Fruit fly (Drosophila melanogaster) whole organism, prepupa: Measurements from ENCODE around the gene CG43901.

Experiments
- Blimp-1 ChIP-seq: fragments of 200-800 bp; sonication (Bioruptor generic); optimal IDR thresholded peaks from 3 replicates; lab custom pipeline; 2017; ENCODE audit warnings: missing biosample characterization, missing genetic modification characterization, mild to moderate bottlenecking, moderate library complexity, missing genetic modification reagents
- CG11294 ChIP-seq: fragments of 200-800 bp; sonication (Bioruptor generic); IDR thresholded peaks from 2 replicates; pipeline ENCODE4 v1.3.6; 2022; ENCODE audit warnings: missing biosample characterization, missing genetic modification characterization
- CG11762 ChIP-seq: fragments of 200-800 bp; sonication (Bioruptor generic); optimal IDR thresholded peaks from 3 replicates; lab custom pipeline; 2016; ENCODE audit warnings: missing biosample characterization, missing genetic modification characterization; ENCODE audit not compliant: insufficient read depth
- CG15336 ChIP-seq: fragments of 200-800 bp; sonication (Bioruptor generic); IDR thresholded peaks from 2 replicates; pipeline ENCODE4 v1.3.6; 2022; ENCODE audit warnings: missing biosample characterization, missing genetic modification characterization
- CG1621 ChIP-seq: fragments of 200-800 bp; sonication (Bioruptor generic); optimal IDR thresholded peaks from 3 replicates; lab custom pipeline; 2018; ENCODE audit warnings: missing biosample characterization, mild to moderate bottlenecking, missing genetic modification characterization
- CG3032 ChIP-seq: fragments of 200-800 bp; optimal IDR thresholded peaks from 2 replicates; lab custom pipeline; 2019; ENCODE audit warnings: missing biosample characterization, mild to moderate bottlenecking, missing genetic modification characterization, moderate library complexity
- CG31627 ChIP-seq: fragments of 200-800 bp; sonication (Bioruptor generic); optimal IDR thresholded peaks from 3 replicates; lab custom pipeline; 2016; ENCODE audit warnings: missing biosample characterization, missing genetic modification characterization
- CG32006 ChIP-seq: fragments of 200-800 bp; sonication (Bioruptor generic); optimal IDR thresholded peaks from 3 replicates; lab custom pipeline; 2017; ENCODE audit warnings: missing biosample characterization, mild to moderate bottlenecking, missing genetic modification characterization
- CG34406 ChIP-seq: fragments of 200-800 bp; sonication (Bioruptor generic); optimal IDR thresholded peaks from 3 replicates; lab custom pipeline; 2016; ENCODE audit warnings: missing biosample characterization, missing genetic modification characterization
- CG3919 ChIP-seq: fragments of 200-800 bp; sonication (Bioruptor generic); optimal IDR thresholded peaks from 3 replicates; lab custom pipeline; 2016; ENCODE audit warnings: missing biosample characterization, missing genetic modification characterization
- CG4318 ChIP-seq: fragments of 200-800 bp; sonication (Bioruptor generic); optimal IDR thresholded peaks from 3 replicates; lab custom pipeline; 2017; ENCODE audit warnings: missing biosample characterization, mild to moderate bottlenecking, missing genetic modification characterization
- CG6163 ChIP-seq: fragments of 200-800 bp; sonication (Bioruptor generic); IDR thresholded peaks from 3 replicates; pipeline ENCODE4 v1.3.6; 2022; ENCODE audit warnings: missing biosample characterization, missing genetic modification characterization
- CG6276 ChIP-seq: fragments of 200-800 bp; sonication (Bioruptor generic); optimal IDR thresholded peaks from 2 replicates; lab custom pipeline; 2017; ENCODE audit warnings: missing biosample characterization, mild to moderate bottlenecking, missing genetic modification characterization
- CG6792 ChIP-seq: fragments of 200-800 bp; sonication (Bioruptor generic); optimal IDR thresholded peaks from 3 replicates; lab custom pipeline; 2016; ENCODE audit warnings: missing biosample characterization, missing genetic modification characterization
- CG6808 ChIP-seq: fragments of 200-800 bp; sonication (Bioruptor generic); optimal IDR thresholded peaks from 3 replicates; lab custom pipeline; 2017; ENCODE audit warnings: missing biosample characterization, missing genetic modification characterization, mild to moderate bottlenecking, moderate library complexity, missing genetic modification reagents
- CG8319 ChIP-seq: fragments of 200-800 bp; sonication (Bioruptor generic); optimal IDR thresholded peaks from 3 replicates; lab custom pipeline; 2016; ENCODE audit warnings: missing biosample characterization, missing genetic modification characterization
- CG8632 ChIP-seq: fragments of 200-800 bp; sonication (Bioruptor generic); optimal IDR thresholded peaks from 3 replicates; lab custom pipeline; 2016; ENCODE audit warnings: missing biosample characterization, missing genetic modification characterization
- Eip75B ChIP-seq: fragments of 200-800 bp; sonication (Bioruptor generic); optimal IDR thresholded peaks from 3 replicates; lab custom pipeline; 2016; ENCODE audit warnings: missing biosample characterization, missing genetic modification characterization
- Eip78C ChIP-seq: fragments of 200-800 bp; sonication (Bioruptor generic); peaks from one replicate; lab custom pipeline; 2016; ENCODE audit warnings: missing biosample characterization, missing genetic modification characterization
- Ets21C ChIP-seq: fragments of 200-800 bp; sonication (Bioruptor generic); optimal IDR thresholded peaks from 3 replicates; lab custom pipeline; 2016; ENCODE audit warnings: missing biosample characterization, missing genetic modification characterization
- Hr38 ChIP-seq: sonication (Bioruptor generic); optimal IDR thresholded peaks from 2 replicates; lab custom pipeline; 2016; ENCODE audit warnings: missing biosample characterization, missing genetic modification characterization
- Hr39 ChIP-seq: fragments of 200-800 bp; sonication (Bioruptor generic); optimal IDR thresholded peaks from 2 replicates; lab custom pipeline; 2016; ENCODE audit warnings: missing biosample characterization, missing genetic modification characterization
- Hr4 ChIP-seq: fragments of 200-800 bp; sonication (Bioruptor generic); optimal IDR thresholded peaks from 3 replicates; lab custom pipeline; 2016; ENCODE audit warnings: missing biosample characterization, missing genetic modification characterization
- Met ChIP-seq: fragments of 200-800 bp; sonication (Bioruptor generic); optimal IDR thresholded peaks from 3 replicates; lab custom pipeline; 2016; ENCODE audit warnings: missing biosample characterization, missing genetic modification characterization
- OdsH ChIP-seq: fragments of 200-800 bp; sonication (Bioruptor generic); optimal IDR thresholded peaks from 3 replicates; lab custom pipeline; 2016; ENCODE audit warnings: missing biosample characterization, missing genetic modification characterization
- Smox ChIP-seq: fragments of 200-800 bp; sonication (Bioruptor generic); optimal IDR thresholded peaks from 3 replicates; lab custom pipeline; 2016; ENCODE audit warnings: missing biosample characterization, missing genetic modification characterization
- Sox102F ChIP-seq: fragments of 200-800 bp; sonication (Bioruptor generic); optimal IDR thresholded peaks from 2 replicates; lab custom pipeline; 2016; ENCODE audit warnings: missing biosample characterization, mild to moderate bottlenecking, missing genetic modification characterization
- Sox14 ChIP-seq: fragments of 200-800 bp; sonication (Bioruptor generic); optimal IDR thresholded peaks from 3 replicates; lab custom pipeline; 2016; ENCODE audit warnings: missing biosample characterization, missing genetic modification characterization
- Sox15 ChIP-seq: fragments of 200-800 bp; sonication (Bioruptor generic); optimal IDR thresholded peaks from 3 replicates; lab custom pipeline; 2016; ENCODE audit warnings: missing biosample characterization, missing genetic modification characterization
- achi ChIP-seq: fragments of 200-800 bp; sonication (Bioruptor generic); optimal IDR thresholded peaks from 3 replicates; lab custom pipeline; 2016; ENCODE audit warnings: missing biosample characterization, missing genetic modification characterization
- dac ChIP-seq: fragments of 200-800 bp; sonication (Bioruptor generic); optimal IDR thresholded peaks from 2 replicates; lab custom pipeline; 2017; ENCODE audit warnings: missing biosample characterization, mild to moderate bottlenecking, missing genetic modification characterization
- esn ChIP-seq: fragments of 200-800 bp; sonication (Bioruptor generic); optimal IDR thresholded peaks from 2 replicates; lab custom pipeline; 2016; ENCODE audit warnings: missing biosample characterization, mild to moderate bottlenecking, missing genetic modification characterization, moderate library complexity
- fd59A ChIP-seq: fragments of 200-800 bp; sonication (Bioruptor generic); optimal IDR thresholded peaks from 2 replicates; lab custom pipeline; 2017; ENCODE audit warnings: missing biosample characterization, mild to moderate bottlenecking, missing genetic modification characterization, missing genetic modification reagents
- fd85E ChIP-seq: fragments of 200-800 bp; sonication (Bioruptor generic); optimal IDR thresholded peaks from 3 replicates; lab custom pipeline; 2016; ENCODE audit warnings: missing biosample characterization, missing genetic modification characterization
- lz ChIP-seq: fragments of 200-800 bp; sonication (Bioruptor generic); optimal IDR thresholded peaks from 3 replicates; lab custom pipeline; 2016; ENCODE audit warnings: missing biosample characterization, missing genetic modification characterization
- pdm3 ChIP-seq: fragments of 200-800 bp; sonication (Bioruptor generic); optimal IDR thresholded peaks from 3 replicates; lab custom pipeline; 2016; ENCODE audit warnings: missing biosample characterization, missing genetic modification characterization
- svp ChIP-seq: fragments of 200-800 bp; sonication (Bioruptor generic); peaks from one replicate; lab custom pipeline; 2016; ENCODE audit warnings: missing biosample characterization, missing genetic modification characterization
- topi ChIP-seq: fragments of 200-800 bp; sonication (Bioruptor generic); optimal IDR thresholded peaks from 3 replicates; lab custom pipeline; 2016; ENCODE audit warnings: missing biosample characterization, missing genetic modification characterization
- vri ChIP-seq: fragments of 200-800 bp; sonication (Bioruptor generic); optimal IDR thresholded peaks from 3 replicates; lab custom pipeline; 2016; ENCODE audit warnings: missing biosample characterization, mild to moderate bottlenecking, missing genetic modification characterization

CG43901 gene

dm6 chrX:10882786-10883185 is 22.8 kb upstream of the CG43901 start (continued):
- TF ChIP-seq CG6276 (GFP tag; lab: Kevin White, UChicago) (no peak), OdsH (no peak), CG6808 (GFP tag; lab: Kevin White, UChicago) (no peak), Sox15 (GFP tag; lab: Kevin White, UChicago) (no peak), dac (no peak), Hr39 (peak; percentile 26), CG31627 (GFP tag; lab: Kevin White, UChicago) (peak; percentile 17)

DNA sequence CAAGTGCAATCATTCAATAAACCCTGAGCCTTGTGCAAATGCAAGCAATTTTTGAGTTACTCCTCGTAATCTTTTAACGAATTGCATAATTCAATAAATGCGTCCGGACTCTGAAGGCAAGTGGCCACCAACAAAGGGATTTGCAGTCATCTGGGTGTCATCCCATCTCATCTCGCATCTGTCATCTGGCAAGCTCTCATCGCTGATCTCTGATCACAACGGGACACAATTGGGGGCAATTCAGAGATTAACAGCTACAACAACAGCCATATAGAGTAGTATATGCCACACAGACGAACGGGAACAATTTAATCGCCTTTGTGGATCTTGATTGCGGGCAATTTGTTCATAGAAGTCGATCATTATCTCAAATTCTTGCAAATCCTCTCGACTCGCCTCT is 21.8 kb upstream of the CG43901 start:
- peak; percentile 92 for TF ChIP-seq svp
- no peak for TF ChIP-seq CG3919 (GFP tag; lab: Kevin White, UChicago)

- TF ChIP-seq Hr4 (GFP tag; lab: Kevin White, UChicago) (no peak), CG32006 (peak; percentile 17), svp (peak; percentile 72), CG6163 (GFP tag; lab: Robert Waterston, UW) (0 out of 3 replicates have a peak, but pooled peaks have one; percentile 11), Eip78C (peak; percentile 49), achi (GFP tag; lab: Kevin White, UChicago) (no peak)
These were observed 19.1 kb upstream of the CG43901 start for dm6 chrX:10886418-10886817.

DNA sequence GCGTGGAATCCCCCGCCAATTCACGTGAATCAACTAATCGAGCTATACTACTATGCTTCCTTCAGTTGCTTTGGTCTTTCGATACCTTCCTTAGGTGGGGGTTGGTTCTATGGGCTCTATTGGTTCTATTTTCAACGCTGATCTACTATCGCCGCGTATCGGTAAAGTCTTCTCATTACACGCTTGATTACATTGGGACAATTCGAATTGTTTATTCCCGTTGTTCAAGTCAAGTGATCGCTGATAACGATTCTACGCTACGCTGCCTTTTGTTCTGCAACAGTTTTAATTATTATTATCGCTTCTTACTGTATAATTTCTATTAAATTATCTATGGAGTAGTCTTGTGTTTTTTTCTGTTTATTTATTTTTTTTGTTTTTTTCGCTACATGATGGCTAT is 17.9 kb upstream of the CG43901 start:
- TF ChIP-seq Sox15 (GFP tag; lab: Kevin White, UChicago) (no peak), CG3032 (no peak), Sox14 (GFP tag; lab: Kevin White, UChicago) (no peak), CG8319 (GFP tag; lab: Kevin White, UChicago) (no peak), Eip78C (peak; percentile 1), CG1621 (tag; lab: Kevin White, UChicago) (no peak), esn (GFP tag; lab: Kevin White, UChicago) (no peak), CG11294 (GFP tag; lab: Robert Waterston, UW) (no peak), CG34406 (GFP tag; lab: Kevin White, UChicago) (no peak)

- TF ChIP-seq CG6792 (GFP tag; lab: Kevin White, UChicago) (no peak), CG8632 (GFP tag; lab: Kevin White, UChicago) (no peak), Eip78C (peak; percentile 60), esn (GFP tag; lab: Kevin White, UChicago) (peak; percentile 14), Met (GFP tag; lab: Kevin White, UChicago) (peak; percentile 8), Sox14 (GFP tag; lab: Kevin White, UChicago) (no peak), svp (peak; percentile 97), topi (GFP tag; lab: Kevin White, UChicago) (peak; percentile 12), CG11762 (no peak), CG3032 (no peak), vri (GFP tag; lab: Kevin White, UChicago) (peak; percentile 3), Hr38 (GFP tag; lab: Kevin White, UChicago) (no peak)
These were observed 15.5 kb upstream of the CG43901 start for dm6 chrX:10889955-10890617.

- TF ChIP-seq Eip75B (GFP tag; lab: Kevin White, UChicago) (no peak), CG4318 (GFP tag; lab: Kevin White, UChicago) (no peak)
These were observed 14.4 kb upstream of the CG43901 start, which contains the start of gene Ork1 for dm6 chrX:10891150-10891549. Ork1 (minus strand) TSS chrX:10891250.

dm6 chrX:10893208-10893607 is 12.4 kb upstream of the CG43901 start:
- TF ChIP-seq Blimp-1 (GFP tag; lab: Kevin White, UChicago) = no peak
- TF ChIP-seq Sox102F = peak; percentile 61
- no peak for TF ChIP-seq fd85E (GFP tag; lab: Kevin White, UChicago)
- no peak for TF ChIP-seq Hr38 (GFP tag; lab: Kevin White, UChicago)
- TF ChIP-seq fd59A (GFP tag; lab: Kevin White, UChicago) = no peak
- no peak for TF ChIP-seq Ets21C
- TF ChIP-seq Smox = peak; percentile 34
- peak; percentile 34 for TF ChIP-seq topi (GFP tag; lab: Kevin White, UChicago)
- TF ChIP-seq lz (GFP tag; lab: Kevin White, UChicago) = peak; percentile 22
- TF ChIP-seq CG6808 (GFP tag; lab: Kevin White, UChicago) = no peak
- TF ChIP-seq CG6276 (GFP tag; lab: Kevin White, UChicago) = no peak
- TF ChIP-seq CG15336 (GFP tag; lab: Robert Waterston, UW) = no peak
- no peak for TF ChIP-seq CG34406 (GFP tag; lab: Kevin White, UChicago)
- peak; percentile 38 for TF ChIP-seq pdm3
- peak; percentile 82 for TF ChIP-seq Eip78C
- peak; percentile 33 for TF ChIP-seq Met (GFP tag; lab: Kevin White, UChicago)
- no peak for TF ChIP-seq vri (GFP tag; lab: Kevin White, UChicago)
